Worm (Caenorhabditis elegans) whole organism, L4/young adult: ENCODE measurements around the gene hpo-39.
A peak's percentile ranks its signal among the peaks of the same experiment; 100 is the strongest.
"Not testable (repeated sequence)": the region's sequence is repeated elsewhere in the genome, so short reads cannot be mapped to it uniquely, and the experiment has no call there.

ENCODE experiments used
- W03F9.2 ChIP-seq: fragments of 150-350 bp; optimal IDR thresholded peaks from 2 replicates; lab custom pipeline; 2014; ENCODE audit warnings: missing biosample characterization, missing genetic modification characterization
- dao-5 ChIP-seq: sonication (generic microtip); optimal IDR thresholded peaks from 2 replicates; lab custom pipeline; 2016; ENCODE audit warnings: missing genotype, missing genetic modification characterization, moderate library complexity, missing compliant biosample characterization
- him-1 ChIP-seq: sonication (generic microtip); optimal IDR thresholded peaks from 2 replicates; lab custom pipeline; 2016; ENCODE audit warnings: missing genotype, missing genetic modification reagents, missing genetic modification characterization, missing compliant biosample characterization

The hpo-39 gene

ce11 chrV:4560441-4560840 lies 13.3 kb downstream of the hpo-39 start, which contains the start of gene Y61A9LA.4:
Gene Y61A9LA.4 (plus strand): TSS chrV:4560741.
- not testable (repeated sequence) for TF ChIP-seq dao-5; W03F9.2 (tag; lab: Kevin White, UChicago); him-1 (tag; lab: Kevin White, UChicago)

ce11 chrV:4559701-4560100 lies 14.0 kb downstream of the hpo-39 start, which contains the start of gene Y61A9LA.7:
Gene Y61A9LA.7 (minus strand): TSS chrV:4559801.
- no peak for TF ChIP-seq him-1 (tag; lab: Kevin White, UChicago)
- TF ChIP-seq dao-5: no peak
- no peak for TF ChIP-seq W03F9.2 (tag; lab: Kevin White, UChicago)

- TF ChIP-seq dao-5; W03F9.2 (tag; lab: Kevin White, UChicago); him-1 (tag; lab: Kevin White, UChicago): not testable (repeated sequence)
Observed at ce11 chrV:4553572-4553971, 20.2 kb downstream of the hpo-39 start, which contains the start of gene Y61A9LA.12. Gene Y61A9LA.12 (plus strand): TSS chrV:4553872.

ce11 chrV:4551911-4552310 lies 21.8 kb downstream of the hpo-39 start:
- TF ChIP-seq W03F9.2 (tag; lab: Kevin White, UChicago) (no peak), him-1 (tag; lab: Kevin White, UChicago) (no peak), dao-5 (no peak)

ce11 chrV:4550459-4550858 lies 23.3 kb downstream of the hpo-39 start:
- TF ChIP-seq him-1 (tag; lab: Kevin White, UChicago) (no peak), W03F9.2 (tag; lab: Kevin White, UChicago) (peak; percentile 53)

- TF ChIP-seq him-1 (tag; lab: Kevin White, UChicago) (no peak), dao-5 (no peak), W03F9.2 (tag; lab: Kevin White, UChicago) (no peak)
Observed at ce11 chrV:4549191-4549590, 24.5 kb downstream of the hpo-39 start, which contains the start of gene sos-1. Gene sos-1 (minus strand): TSS chrV:4549291.

- TF ChIP-seq dao-5 (no peak), W03F9.2 (tag; lab: Kevin White, UChicago) (no peak), him-1 (tag; lab: Kevin White, UChicago) (no peak)
Observed at ce11 chrV:4546854-4547253, 26.9 kb downstream of the hpo-39 start.

- TF ChIP-seq W03F9.2 (tag; lab: Kevin White, UChicago) (no peak), dao-5 (no peak), him-1 (tag; lab: Kevin White, UChicago) (no peak)
Observed at ce11 chrV:4539855-4540254, 33.9 kb downstream of the hpo-39 start.

ce11 chrV:4535736-4536135 lies 38.0 kb downstream of the hpo-39 start:
- no peak for TF ChIP-seq dao-5
- TF ChIP-seq W03F9.2 (tag; lab: Kevin White, UChicago): no peak
- no peak for TF ChIP-seq him-1 (tag; lab: Kevin White, UChicago)

- TF ChIP-seq W03F9.2 (tag; lab: Kevin White, UChicago) (no peak), dao-5 (no peak), him-1 (tag; lab: Kevin White, UChicago) (no peak)
Observed at ce11 chrV:4527934-4528333, 45.8 kb downstream of the hpo-39 start.

- no peak for TF ChIP-seq him-1 (tag; lab: Kevin White, UChicago)
- no peak for TF ChIP-seq dao-5
- no peak for TF ChIP-seq W03F9.2 (tag; lab: Kevin White, UChicago)
Observed at ce11 chrV:4526801-4527425, 46.8 kb downstream of the hpo-39 start.

- TF ChIP-seq dao-5: no peak
- no peak for TF ChIP-seq W03F9.2 (tag; lab: Kevin White, UChicago)
- TF ChIP-seq him-1 (tag; lab: Kevin White, UChicago): no peak
Observed at ce11 chrV:4525512-4525911, 48.2 kb downstream of the hpo-39 start.

ce11 chrV:4525106-4525505 lies 48.6 kb downstream of the hpo-39 start:
- no peak for TF ChIP-seq dao-5
- no peak for TF ChIP-seq him-1 (tag; lab: Kevin White, UChicago)
- TF ChIP-seq W03F9.2 (tag; lab: Kevin White, UChicago): no peak

ce11 chrV:4524327-4524726 lies 49.4 kb downstream of the hpo-39 start:
- TF ChIP-seq him-1 (tag; lab: Kevin White, UChicago) (no peak), dao-5 (no peak), W03F9.2 (tag; lab: Kevin White, UChicago) (no peak)

- TF ChIP-seq W03F9.2 (tag; lab: Kevin White, UChicago): no peak
- no peak for TF ChIP-seq dao-5
- TF ChIP-seq him-1 (tag; lab: Kevin White, UChicago): no peak
Observed at ce11 chrV:4523844-4524243, 49.9 kb downstream of the hpo-39 start.
